Fruit fly (Drosophila melanogaster): ENCODE data around the gene LeuRS.

LeuRS gene

dm6 chr2L:3534227-3534842 lies 19.9 kb upstream of the LeuRS start (continued):
- peak; percentile 67 for TF ChIP-seq CG18262 (tag; optimal IDR thresholded peaks at IDR 0.05)
- no peak for TF ChIP-seq grn (GFP tag; optimal IDR thresholded peaks at IDR 0.05)
- no peak for TF ChIP-seq pfk (GFP tag; optimal IDR thresholded peaks at IDR 0.05)
- TF ChIP-seq croc (GFP tag; conservative IDR thresholded peaks at IDR 0.05), result peak; percentile 45; the same call in 1 of the 3 replicates
- peak; percentile 27 for TF ChIP-seq shn (GFP tag; optimal IDR thresholded peaks at IDR 0.05)
- TF ChIP-seq onecut (GFP tag; IDR thresholded peaks at IDR 0.05), result peak; percentile 33; the same call in 1 of the 2 replicates
- no peak for TF ChIP-seq fru (optimal IDR thresholded peaks at IDR 0.05)
- peak; percentile 31 for TF ChIP-seq Hsf (GFP tag; optimal IDR thresholded peaks at IDR 0.05)
- no peak for TF ChIP-seq fd102C (GFP tag; optimal IDR thresholded peaks at IDR 0.05)
- peak; percentile 48 for TF ChIP-seq CG12391 (tag; optimal IDR thresholded peaks at IDR 0.05)
- no peak for TF ChIP-seq wdn (GFP tag; IDR thresholded peaks at IDR 0.05)
- TF ChIP-seq Opbp (GFP tag; IDR thresholded peaks at IDR 0.05; ENCODE audit: partially characterized antibody), result no peak
- TF ChIP-seq tx (GFP tag; optimal IDR thresholded peaks at IDR 0.05), result peak; percentile 6
- no peak for TF ChIP-seq CG8765 (GFP tag; IDR thresholded peaks at IDR 0.05)
- peak; percentile 49 for TF ChIP-seq CG1603 (tag; optimal IDR thresholded peaks at IDR 0.05)
- TF ChIP-seq CG16813 (GFP tag; IDR thresholded peaks at IDR 0.05; ENCODE audit: partially characterized antibody), result no peak
- TF ChIP-seq CG4282 (GFP tag; optimal IDR thresholded peaks at IDR 0.05), result no peak
- TF ChIP-seq ro (GFP tag; IDR thresholded peaks at IDR 0.05), result no peak
- TF ChIP-seq C15 (GFP tag; IDR thresholded peaks at IDR 0.05), result no peak
- no peak for TF ChIP-seq CG18011 (GFP tag; optimal IDR thresholded peaks at IDR 0.05)
- TF ChIP-seq CG9797 (GFP tag; optimal IDR thresholded peaks at IDR 0.05), result no peak
- TF ChIP-seq ham (GFP tag; IDR thresholded peaks at IDR 0.05), result no peak
- no peak for TF ChIP-seq Max (GFP tag; optimal IDR thresholded peaks at IDR 0.05)
- peak; percentile 32 for TF ChIP-seq lab (GFP tag; optimal IDR thresholded peaks at IDR 0.05)
- TF ChIP-seq Jarid2 (GFP tag; optimal IDR thresholded peaks at IDR 0.05), result no peak
- no peak for TF ChIP-seq ab (GFP tag; optimal IDR thresholded peaks at IDR 0.05)
- TF ChIP-seq CG10543 (GFP tag; optimal IDR thresholded peaks at IDR 0.05), result no peak
- TF ChIP-seq crol (GFP tag; IDR thresholded peaks at IDR 0.05), result no peak; the same call in 1 of the 2 replicates
- TF ChIP-seq CG6254 (GFP tag; optimal IDR thresholded peaks at IDR 0.05), result peak; percentile 11
- peak; percentile 28 for TF ChIP-seq corto (GFP tag; optimal IDR thresholded peaks at IDR 0.05)
- TF ChIP-seq CG3281 (GFP tag; optimal IDR thresholded peaks at IDR 0.05), result peak; percentile 27
- no peak for TF ChIP-seq CkIIα-i1 (GFP tag; IDR thresholded peaks at IDR 0.05)
- peak; percentile 47; the same call in 1 of the 2 replicates for TF ChIP-seq CG32772 (GFP tag; IDR thresholded peaks at IDR 0.05)
- TF ChIP-seq gt (GFP tag; IDR thresholded peaks at IDR 0.05), result no peak
- TF ChIP-seq CG13296 (GFP tag; optimal IDR thresholded peaks at IDR 0.05), result no peak
- TF ChIP-seq Taf1 (GFP tag; IDR thresholded peaks at IDR 0.05), result no peak
- TF ChIP-seq en (GFP tag; optimal IDR thresholded peaks at IDR 0.05), result peak; percentile 4
- peak; percentile 61 for TF ChIP-seq CG14667 (GFP tag; IDR thresholded peaks at IDR 0.05)
- TF ChIP-seq vnd (GFP tag; IDR thresholded peaks at IDR 0.05; ENCODE audit: partially characterized antibody), result no peak
- no peak for TF ChIP-seq Vsx1 (GFP tag; optimal IDR thresholded peaks at IDR 0.05)
- TF ChIP-seq mirr (GFP tag; optimal IDR thresholded peaks at IDR 0.05), result no peak
- no peak for TF ChIP-seq ash1 (GFP tag; optimal IDR thresholded peaks at IDR 0.05)
- no peak for TF ChIP-seq MESR4 (GFP tag; optimal IDR thresholded peaks at IDR 0.05)
- no peak for TF ChIP-seq hbn (GFP tag; IDR thresholded peaks at IDR 0.05; ENCODE audit: partially characterized antibody)
- TF ChIP-seq unpg (GFP tag; optimal IDR thresholded peaks at IDR 0.05), result peak; percentile 69
- no peak for TF ChIP-seq CG17912 (GFP tag; optimal IDR thresholded peaks at IDR 0.05)
- TF ChIP-seq CG17359 (tag; optimal IDR thresholded peaks at IDR 0.05), result peak; percentile 64
- TF ChIP-seq CG5953 (GFP tag; IDR thresholded peaks at IDR 0.05), result no peak
- TF ChIP-seq zf30C (GFP tag; optimal IDR thresholded peaks at IDR 0.05), result no peak
- peak; percentile 72 for TF ChIP-seq sisA (GFP tag; IDR thresholded peaks at IDR 0.05)
